Fruit fly (Drosophila melanogaster): Measurements from ENCODE around the gene Targ3.

Gene Targ3

DNA sequence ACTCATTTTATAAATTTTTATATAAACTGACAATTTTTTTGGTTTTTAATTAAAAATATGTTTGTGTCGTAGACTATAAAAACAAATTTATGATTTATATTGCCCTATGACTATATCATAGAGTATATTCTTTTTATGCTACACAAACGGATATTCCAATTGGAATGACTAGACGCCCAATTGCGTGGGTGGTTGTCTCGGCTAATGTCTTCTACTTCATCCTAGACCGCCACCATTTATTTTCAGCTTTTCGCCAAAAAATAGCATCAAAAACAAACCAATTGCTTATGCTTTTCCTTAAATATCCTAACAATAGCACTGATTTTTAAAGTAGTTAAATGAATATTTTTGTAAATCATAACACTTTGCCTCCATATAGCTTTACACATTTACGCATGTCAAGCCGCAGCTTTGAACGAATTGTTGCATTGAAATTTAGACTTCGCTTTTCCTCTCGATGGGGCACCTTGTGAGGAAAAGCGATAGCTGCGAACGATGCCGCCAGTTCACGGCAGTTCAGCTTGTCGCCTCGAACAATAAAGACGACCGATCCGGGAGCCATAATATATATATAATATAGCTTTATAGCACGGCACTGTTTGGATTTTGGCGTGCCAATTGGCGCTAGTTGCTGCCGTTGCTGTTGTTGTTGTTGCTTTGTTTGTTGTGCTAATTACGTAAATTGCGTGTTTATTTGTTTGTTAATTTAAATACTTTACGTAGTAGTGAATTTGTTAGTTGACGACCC, 5.6 kb downstream of the Targ3 start:
- no peak for TF ChIP-seq CG17801 (GFP tag; optimal IDR thresholded peaks at IDR 0.05; ENCODE audit: partially characterized antibody)

DNA sequence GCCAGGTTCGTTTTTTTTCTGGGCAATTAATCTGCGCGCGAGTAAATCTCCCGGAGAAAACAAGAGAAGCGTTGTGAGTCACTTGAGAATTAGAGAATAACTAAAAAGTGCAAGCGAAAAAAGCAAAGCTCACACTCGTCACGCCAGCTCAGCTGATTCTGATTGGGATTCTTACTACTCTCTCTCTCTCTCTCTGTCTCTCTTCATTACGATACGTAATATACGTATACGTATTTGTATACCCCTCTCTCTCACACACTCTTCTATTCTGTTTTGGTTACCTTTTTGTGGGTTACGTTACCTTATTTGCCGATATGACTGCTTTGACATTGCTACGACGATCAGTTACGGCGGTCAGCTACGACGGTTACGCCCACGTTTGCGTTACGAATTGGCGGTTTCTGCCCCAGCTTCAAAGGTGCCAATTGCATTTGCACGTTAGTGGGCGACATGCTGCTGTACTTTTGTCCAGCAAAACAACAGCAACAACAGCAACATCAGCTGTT, 6.2 kb downstream of the Targ3 start, which contains the start of the genes Targ1, CG10512 and Targ2:
Targ1 (minus strand) TSS at position 106 of the 506 bp plus-strand sequence.
CG10512 (plus strand) TSS at position 144 of the 506 bp plus-strand sequence.
Targ2 (minus strand) TSS at position 456 of the 506 bp plus-strand sequence.
- peak; percentile 75 for TF ChIP-seq CG17801 (GFP tag; optimal IDR thresholded peaks at IDR 0.05; ENCODE audit: partially characterized antibody)

DNA sequence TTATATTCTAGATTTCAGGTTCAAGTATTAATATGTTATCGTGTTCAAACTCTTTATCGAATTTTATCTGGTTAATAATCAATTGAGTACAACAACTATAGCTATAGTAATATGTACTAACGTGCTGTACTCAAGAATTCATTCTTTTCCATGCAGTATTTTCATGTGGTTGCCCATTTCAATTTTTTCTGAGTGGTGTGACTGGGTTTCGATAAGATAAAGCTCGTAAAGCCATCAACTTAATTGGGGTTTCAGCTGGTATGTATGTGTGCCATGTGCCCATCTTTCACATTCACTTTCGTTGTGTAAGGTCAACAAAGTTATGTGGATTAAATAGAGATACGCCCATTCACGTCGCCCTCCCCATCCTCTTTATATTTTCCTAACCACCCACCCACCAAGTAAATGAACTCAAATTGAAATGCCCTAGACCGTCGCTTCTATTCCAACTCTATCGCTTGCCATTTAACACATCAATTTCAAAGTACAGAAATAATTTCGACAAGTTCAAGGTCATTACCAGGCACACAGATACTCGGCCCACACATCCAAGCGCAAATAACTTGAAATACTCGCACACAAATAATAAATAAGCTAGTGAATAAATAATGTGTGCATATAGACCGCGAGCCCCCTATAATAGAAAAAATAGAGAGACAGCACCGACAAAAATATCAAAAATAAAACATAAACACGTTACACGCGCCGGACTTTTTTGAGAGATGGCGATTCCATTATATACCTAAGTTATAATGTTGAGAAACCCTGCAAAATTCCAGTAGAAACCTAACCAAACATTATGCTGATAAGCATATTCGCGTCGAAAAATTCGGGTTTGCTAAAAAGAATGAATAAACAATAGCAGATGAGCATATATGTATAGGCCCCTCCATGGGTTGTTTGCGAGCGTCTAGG, 8.2 kb downstream of the Targ3 start:
- TF ChIP-seq CG17801 (GFP tag; optimal IDR thresholded peaks at IDR 0.05; ENCODE audit: partially characterized antibody), result no peak

DNA sequence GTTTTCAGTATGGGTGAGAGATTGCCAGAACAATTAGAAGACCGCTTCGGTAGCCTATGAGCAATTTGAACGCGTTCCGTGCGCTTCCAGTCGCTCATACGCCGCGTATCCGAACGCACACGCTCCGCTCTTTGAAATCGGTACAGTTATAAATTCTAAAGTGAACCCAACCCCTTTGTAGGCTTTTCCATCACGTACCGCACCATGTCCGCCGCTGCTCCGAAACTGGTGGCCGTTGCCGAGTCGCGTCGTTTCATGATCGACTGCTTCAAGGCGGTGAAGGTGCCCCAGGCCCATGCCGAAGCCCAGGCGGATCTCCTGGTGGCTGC, 8.8 kb downstream of the Targ3 start:
- TF ChIP-seq CG17801 (GFP tag; optimal IDR thresholded peaks at IDR 0.05; ENCODE audit: partially characterized antibody), result no peak

DNA sequence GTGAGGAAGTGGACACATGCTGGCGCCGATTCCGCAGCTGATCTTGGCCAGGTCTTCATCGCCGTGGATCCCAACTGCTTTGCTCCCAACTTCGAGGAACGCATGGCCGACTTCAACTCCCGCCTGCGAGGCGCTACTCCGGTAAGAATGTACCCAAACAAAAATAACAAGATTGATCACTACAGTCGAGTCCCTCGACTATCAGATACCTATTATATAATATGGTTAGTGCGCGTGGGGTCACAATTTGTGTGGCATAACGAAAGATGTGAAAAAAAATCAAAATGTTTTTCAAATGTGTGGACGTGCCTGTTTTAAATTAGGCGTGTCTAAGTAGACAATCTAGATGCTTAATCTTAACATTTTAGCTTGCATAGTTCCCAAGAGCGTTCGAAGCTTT, 9.9 kb downstream of the Targ3 start:
- no peak for TF ChIP-seq CG17801 (GFP tag; optimal IDR thresholded peaks at IDR 0.05; ENCODE audit: partially characterized antibody)

DNA sequence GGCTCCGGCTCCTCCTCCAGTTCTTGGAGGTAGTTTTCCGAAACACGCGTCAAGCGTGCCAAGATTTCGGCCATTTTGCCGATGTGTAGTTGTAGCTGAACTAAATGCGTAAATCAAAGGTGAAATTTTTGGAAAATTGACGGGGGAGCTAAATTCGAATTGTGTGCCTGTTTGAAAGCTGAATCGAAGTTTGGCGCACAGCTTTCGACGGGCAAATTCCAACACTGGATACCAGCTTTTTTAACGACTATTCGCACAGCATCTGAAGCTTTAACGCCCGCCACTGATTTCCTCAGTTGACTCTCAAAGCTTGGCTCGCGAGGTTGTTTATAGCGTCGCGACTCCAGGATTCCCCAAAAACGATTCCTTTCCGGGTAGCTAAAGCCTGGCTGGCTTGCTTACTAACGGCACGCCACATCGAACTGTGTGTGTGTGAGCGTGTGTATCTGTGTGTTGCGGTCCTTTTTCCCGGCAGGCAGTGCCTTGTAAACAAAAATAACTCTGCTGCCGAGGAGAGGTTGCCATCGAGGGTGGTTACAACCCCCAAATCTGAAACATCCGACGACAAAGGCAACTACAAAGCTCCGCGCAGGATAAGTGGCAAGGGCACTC, 13.4 kb downstream of the Targ3 start, which contains the start of the genes CG10510 and CG10508:
CG10510 (minus strand) TSS at position 164 of the 612 bp plus-strand sequence.
CG10508 (plus strand) TSS at position 295 of the 612 bp plus-strand sequence.
- no peak for TF ChIP-seq CG17801 (GFP tag; optimal IDR thresholded peaks at IDR 0.05; ENCODE audit: partially characterized antibody)

DNA sequence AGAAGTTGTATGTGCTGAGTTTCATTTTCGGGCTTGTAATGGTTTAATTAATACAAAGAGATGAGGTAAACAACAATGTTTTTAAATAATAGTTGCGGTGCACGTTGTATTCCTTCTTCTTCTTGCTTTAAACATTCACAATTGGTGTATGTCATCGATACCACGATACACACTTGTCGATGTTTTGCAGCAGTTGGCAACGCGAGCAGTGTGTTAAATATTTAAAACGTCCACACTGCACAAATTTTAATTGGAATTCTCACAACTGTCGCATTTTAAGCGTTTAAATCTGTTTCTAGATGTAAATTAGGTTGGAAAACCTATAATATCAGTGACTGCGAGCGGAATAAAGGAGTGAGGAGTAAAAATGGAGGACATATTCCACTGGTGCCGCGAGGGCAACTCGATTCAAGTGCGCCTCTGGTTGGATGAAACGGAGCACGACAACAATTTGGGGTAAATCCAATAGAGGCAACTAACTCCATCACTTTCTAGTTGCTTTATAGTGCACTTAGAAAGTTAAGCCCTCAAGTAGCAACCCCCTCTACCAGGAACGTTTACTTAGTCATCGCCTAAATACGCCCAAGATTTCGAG, 20.2 kb downstream of the Targ3 start, which contains the start of the genes Trmt112 and Ilk:
Trmt112 (minus strand) TSS at position 143 of the 595 bp plus-strand sequence.
Ilk (plus strand) TSS at position 205 of the 595 bp plus-strand sequence.
- TF ChIP-seq CG17801 (GFP tag; optimal IDR thresholded peaks at IDR 0.05; ENCODE audit: partially characterized antibody), result no peak

DNA sequence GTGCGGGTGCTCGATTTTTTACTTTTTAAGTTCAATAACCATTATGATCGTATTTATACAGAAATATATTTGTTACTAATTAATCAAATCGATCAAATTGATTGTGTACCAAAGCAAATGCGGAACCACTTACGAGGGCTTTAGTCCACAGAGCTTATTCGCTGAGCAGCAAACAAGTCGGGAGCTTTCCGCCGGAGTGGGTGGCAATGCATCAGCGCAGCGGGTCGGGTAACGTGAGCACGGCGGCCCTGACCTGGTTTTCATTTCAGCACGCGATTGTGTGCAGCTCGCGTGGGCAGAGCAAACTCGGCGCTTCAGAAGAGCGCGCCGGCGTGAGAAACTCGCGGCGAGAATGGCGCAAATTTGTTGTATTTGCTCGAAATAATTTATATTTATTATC, 22.5 kb downstream of the Targ3 start:
- no peak for TF ChIP-seq CG17801 (GFP tag; optimal IDR thresholded peaks at IDR 0.05; ENCODE audit: partially characterized antibody)

DNA sequence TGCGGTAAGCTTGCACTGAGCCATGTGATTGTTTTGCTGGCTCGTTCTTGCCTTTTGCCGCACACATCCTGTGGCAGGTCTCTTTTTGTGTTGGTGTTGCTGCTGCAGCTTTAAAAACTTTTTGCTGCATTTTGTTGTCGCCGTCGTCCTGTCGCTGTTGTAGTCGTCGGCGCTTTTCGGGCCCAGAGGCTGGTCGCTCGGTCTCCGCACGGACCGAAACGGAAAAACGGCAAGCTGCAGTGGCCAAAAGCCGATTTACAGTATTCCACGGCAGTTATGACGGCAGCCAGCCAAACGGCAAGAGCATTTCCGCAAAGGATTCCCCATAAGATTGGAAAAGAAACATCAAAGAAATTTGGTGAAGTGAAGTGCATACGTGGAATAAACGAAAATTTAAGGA, 23.5 kb downstream of the Targ3 start, which contains the start of gene CG43219:
CG43219 (plus strand) TSS at position 301 of the 400 bp plus-strand sequence.
- TF ChIP-seq CG17801 (GFP tag; optimal IDR thresholded peaks at IDR 0.05; ENCODE audit: partially characterized antibody), result no peak

DNA sequence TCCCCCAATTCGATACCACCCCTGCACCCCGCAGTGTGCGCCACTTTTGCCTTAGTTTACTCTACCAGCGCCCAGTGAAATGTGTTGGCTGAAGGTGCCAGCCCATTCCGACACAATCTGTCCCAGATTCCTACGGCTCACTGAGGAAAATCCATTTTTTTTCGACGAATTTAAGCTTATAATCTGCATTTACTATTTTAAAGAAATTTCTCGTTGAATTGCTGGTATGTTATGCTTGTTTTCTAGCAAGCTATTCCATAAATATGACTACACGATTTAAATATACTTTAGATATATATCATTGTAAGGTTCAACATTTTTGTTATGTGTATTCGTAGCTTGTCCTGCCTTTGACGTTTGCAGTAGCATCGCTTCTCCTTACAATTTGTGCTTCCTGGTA, 26.6 kb downstream of the Targ3 start:
- TF ChIP-seq CG17801 (GFP tag; optimal IDR thresholded peaks at IDR 0.05; ENCODE audit: partially characterized antibody), result no peak

DNA sequence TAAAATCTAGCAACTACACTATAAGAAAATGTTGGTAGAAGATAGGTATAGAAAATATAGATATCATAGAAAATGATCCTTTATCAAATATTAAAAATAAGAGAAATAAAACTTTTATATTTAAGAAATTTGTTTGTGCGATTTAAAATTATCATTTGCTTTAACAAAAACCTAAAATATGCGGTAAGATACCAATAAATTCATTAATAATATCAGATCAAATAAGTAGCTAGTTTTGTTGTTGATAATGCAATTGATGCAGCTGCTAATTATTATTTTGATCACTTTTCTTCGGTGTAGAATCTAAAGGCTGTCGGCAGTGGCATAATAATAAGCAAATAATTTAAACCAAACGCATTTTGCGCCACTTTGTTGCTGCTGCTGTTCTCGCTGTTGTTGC, 27.6 kb downstream of the Targ3 start:
- no peak for TF ChIP-seq CG17801 (GFP tag; optimal IDR thresholded peaks at IDR 0.05; ENCODE audit: partially characterized antibody)

DNA sequence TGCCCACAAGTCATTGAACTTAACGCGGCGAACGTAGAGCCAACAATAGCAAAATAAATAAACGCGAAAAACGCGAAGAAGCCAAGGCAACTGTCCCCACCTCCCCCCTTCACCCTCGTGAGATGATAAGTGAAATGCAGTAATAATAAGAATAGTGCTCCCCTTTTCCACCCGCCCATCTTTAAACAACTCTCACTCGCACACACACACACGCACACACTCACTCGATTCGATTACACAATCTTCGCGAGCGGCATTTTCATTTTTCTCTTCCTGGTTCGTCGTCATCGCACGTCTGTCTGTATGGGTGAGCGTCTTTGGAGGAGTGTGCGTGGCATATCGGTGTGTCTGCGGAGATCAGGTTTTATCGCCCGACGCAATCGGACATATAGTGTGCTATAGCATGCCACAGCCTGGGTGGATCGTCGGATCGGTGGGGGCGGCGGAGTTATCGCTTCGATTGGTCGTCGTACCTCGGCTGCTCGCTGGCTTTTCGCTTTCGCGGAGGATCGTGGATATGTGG, 28.1 kb downstream of the Targ3 start:
- no peak for TF ChIP-seq CG17801 (GFP tag; optimal IDR thresholded peaks at IDR 0.05; ENCODE audit: partially characterized antibody)

DNA sequence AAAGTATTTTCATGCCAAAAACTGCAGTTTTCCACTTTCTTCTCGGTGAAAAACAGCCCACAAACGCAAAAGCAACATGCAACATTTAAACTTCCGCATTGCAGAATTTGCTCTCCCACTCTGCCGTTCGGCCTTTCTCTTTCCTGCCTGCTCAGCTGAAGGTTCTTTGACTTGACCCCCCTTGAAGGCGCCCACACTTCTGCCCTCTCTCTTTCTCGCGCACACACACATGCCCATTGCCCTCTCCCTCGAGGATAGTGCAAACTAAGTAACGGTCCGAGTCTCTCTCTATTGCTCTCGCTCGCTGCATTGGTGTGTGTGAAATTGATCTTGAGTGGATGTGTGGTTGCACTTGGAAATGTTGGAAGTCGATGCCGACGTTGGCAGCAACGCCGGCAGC, 29.0 kb downstream of the Targ3 start:
- no peak for TF ChIP-seq CG17801 (GFP tag; optimal IDR thresholded peaks at IDR 0.05; ENCODE audit: partially characterized antibody)

DNA sequence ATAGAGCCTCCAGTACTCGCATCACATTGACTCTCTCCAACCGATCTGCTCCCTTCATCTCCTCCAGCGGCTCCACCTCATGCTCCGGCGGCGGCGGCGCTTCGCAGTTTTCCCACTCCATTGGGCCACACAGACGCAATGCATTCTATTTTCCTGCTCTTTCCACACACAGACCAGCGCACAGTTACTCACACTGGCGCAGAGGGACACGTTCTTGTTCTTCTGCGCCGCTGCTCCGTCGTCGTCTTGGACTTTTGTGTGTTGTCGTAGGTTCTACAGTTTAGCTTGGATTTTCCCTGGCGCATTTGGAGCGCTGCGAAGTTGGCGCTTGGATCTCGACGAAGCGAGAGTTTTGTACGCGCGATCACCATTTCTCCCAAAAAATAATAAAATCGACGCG, 29.7 kb downstream of the Targ3 start, which contains the start of gene Eip78C:
Eip78C (plus strand) TSS at position 301 of the 400 bp plus-strand sequence.
- no peak for TF ChIP-seq CG17801 (GFP tag; optimal IDR thresholded peaks at IDR 0.05; ENCODE audit: partially characterized antibody)

Measured in ovary, adult (tissue).